Worm (Caenorhabditis elegans) whole organism, early embryonic: ENCODE measurements around the gene dsb-2.

ENCODE experiments used
- B0310.2 ChIP-seq: sonication (generic microtip); optimal IDR thresholded peaks from 2 replicates; lab custom pipeline; 2016; ENCODE audit warnings: mild to moderate bottlenecking, missing genetic modification characterization, missing compliant biosample characterization
- F13C5.2 ChIP-seq: sonication (generic microtip); optimal IDR thresholded peaks from 2 replicates; lab custom pipeline; 2017; ENCODE audit warnings: mild to moderate bottlenecking, missing genetic modification characterization, inconsistent platforms, missing compliant biosample characterization
- aly-1 ChIP-seq: sonication (generic microtip); optimal IDR thresholded peaks from 2 replicates; lab custom pipeline; 2016; ENCODE audit warnings: missing genetic modification characterization, missing compliant biosample characterization
- ama-1 ChIP-seq: fragments of 150-350 bp; optimal IDR thresholded peaks from 2 replicates; lab custom pipeline; 2014
- ceh-13 ChIP-seq: fragments of 200-800 bp; sonication (Bioruptor generic); optimal IDR thresholded peaks from 2 replicates; lab custom pipeline; 2018; ENCODE audit warnings: mild to moderate bottlenecking, missing genetic modification characterization, missing compliant biosample characterization
- ceh-36 ChIP-seq: sonication (generic microtip); optimal IDR thresholded peaks from 2 replicates; lab custom pipeline; 2016; ENCODE audit warnings: missing genetic modification characterization, inconsistent platforms, missing compliant biosample characterization
- ets-7 ChIP-seq: sonication (generic microtip); optimal IDR thresholded peaks from 2 replicates; lab custom pipeline; 2016; ENCODE audit warnings: missing genotype, missing genetic modification characterization, missing compliant biosample characterization
- flt-1 ChIP-seq: fragments of 200-800 bp; sonication (Bioruptor generic); IDR thresholded peaks from 2 replicates; pipeline ENCODE4 v1.3.6; 2022; ENCODE audit warnings: missing genetic modification characterization, missing compliant biosample characterization
- hmbx-1 ChIP-seq: sonication (generic microtip); optimal IDR thresholded peaks from 2 replicates; lab custom pipeline; 2016; ENCODE audit warnings: mild to moderate bottlenecking, missing genetic modification characterization, missing compliant biosample characterization
- hmg-4 ChIP-seq: fragments of 200-800 bp; sonication (Bioruptor generic); optimal IDR thresholded peaks from 2 replicates; lab custom pipeline; 2018; ENCODE audit warnings: mild to moderate bottlenecking, missing genetic modification characterization, missing compliant biosample characterization
- hnd-1 ChIP-seq: sonication (generic microtip); optimal IDR thresholded peaks from 2 replicates; lab custom pipeline; 2016; ENCODE audit warnings: missing genetic modification characterization, missing compliant biosample characterization
- pes-1 ChIP-seq: fragments of 200-800 bp; sonication (Bioruptor generic); IDR thresholded peaks from 2 replicates; pipeline ENCODE4 v1.3.6; 2022; ENCODE audit warnings: missing genetic modification reagents, missing genetic modification characterization, missing compliant biosample characterization
- scrt-1 ChIP-seq: fragments of 200-800 bp; sonication (Bioruptor generic); IDR thresholded peaks from 2 replicates; pipeline ENCODE4 v1.3.6; 2022; ENCODE audit warnings: missing genetic modification characterization, missing compliant biosample characterization
- sea-1 ChIP-seq: fragments of 200-800 bp; sonication (Bioruptor generic); conservative IDR thresholded peaks from 2 replicates; pipeline ENCODE4 v1.3.6; 2022; ENCODE audit warnings: missing genetic modification characterization, missing compliant biosample characterization
- tbx-11 ChIP-seq: fragments of 200-800 bp; sonication (Bioruptor generic); IDR thresholded peaks from 2 replicates; pipeline ENCODE4 v1.3.6; 2022; ENCODE audit warnings: missing genetic modification characterization, missing compliant biosample characterization
- tbx-37 ChIP-seq: fragments of 200-800 bp; sonication (Bioruptor generic); conservative IDR thresholded peaks from 2 replicates; pipeline ENCODE4 v1.3.6; 2022; ENCODE audit warnings: missing genetic modification reagents, missing genetic modification characterization, missing compliant biosample characterization
- tra-4 ChIP-seq: sonication (generic microtip); optimal IDR thresholded peaks from 2 replicates; lab custom pipeline; 2017; ENCODE audit warnings: missing genetic modification characterization, missing compliant biosample characterization

dsb-2 gene

ce11 chrII:14405489-14406059, 5.3 kb upstream of the dsb-2 start:
- TF ChIP-seq ama-1 (peak; percentile 98), flt-1 (GFP tag; lab: Robert Waterston, UW) (no peak; the same call in 1 of the 2 replicates), hmg-4 (GFP tag; lab: Kevin White, UChicago) (peak; percentile 59), B0310.2 (no peak), ceh-36 (tag; lab: Kevin White, UChicago) (peak; percentile 44), sea-1 (peak; percentile 15; the same call in 1 of the 2 replicates), tbx-11 (GFP tag; lab: Robert Waterston, UW) (no peak)

DNA sequence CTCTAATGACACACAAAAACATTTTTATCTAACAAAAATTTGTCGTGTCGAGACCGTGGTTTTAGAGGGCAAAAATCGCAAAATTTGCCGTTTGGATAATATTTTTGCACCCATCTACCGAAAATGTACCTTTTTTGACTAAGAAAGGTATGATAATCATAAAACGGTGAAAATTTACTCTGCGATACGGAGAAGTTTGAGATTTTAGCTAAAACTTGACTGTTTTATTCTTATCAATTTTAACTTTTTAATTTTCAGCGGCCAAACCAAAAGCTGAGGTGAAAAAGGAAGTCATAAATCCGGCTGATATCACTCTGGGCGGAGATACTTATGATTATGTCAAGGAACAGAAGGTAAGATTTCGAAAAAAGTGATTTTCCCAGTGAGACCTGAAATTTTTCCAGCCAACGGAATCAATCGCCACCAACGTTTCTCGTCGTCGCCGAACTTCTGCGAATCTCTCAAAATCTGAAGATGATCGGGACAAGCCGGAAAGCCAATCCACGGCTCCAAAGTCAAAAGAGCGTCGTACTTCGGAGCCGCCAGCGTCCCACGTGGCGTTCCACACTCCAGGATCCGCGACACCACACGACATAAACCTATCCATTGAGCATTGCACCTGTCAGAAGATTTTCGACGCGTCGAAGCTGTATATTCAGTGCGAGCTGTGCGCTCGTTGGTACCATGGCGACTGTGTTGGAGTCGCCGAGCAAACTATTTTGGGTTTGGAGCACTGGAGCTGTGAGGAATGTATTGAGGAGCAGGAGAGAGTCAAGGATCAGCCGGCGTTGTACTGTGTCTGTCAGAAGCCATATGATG, 4.6 kb upstream of the dsb-2 start:
- TF ChIP-seq hmbx-1 (tag; lab: Kevin White, UChicago) (no peak), ets-7 (tag; lab: Kevin White, UChicago) (no peak), tbx-11 (GFP tag; lab: Robert Waterston, UW) (no peak), sea-1 (peak; percentile 36; the same call in 1 of the 2 replicates), pes-1 (GFP tag; lab: Robert Waterston, UW) (no peak), aly-1 (tag; lab: Kevin White, UChicago) (no peak), ceh-13 (no peak), hnd-1 (tag; lab: Kevin White, UChicago) (no peak), B0310.2 (no peak), ceh-36 (tag; lab: Kevin White, UChicago) (no peak), scrt-1 (GFP tag; lab: Robert Waterston, UW) (no peak), tbx-37 (no peak), ama-1 (peak; percentile 83), tra-4 (tag; lab: Kevin White, UChicago) (no peak)

- TF ChIP-seq sea-1: peak; percentile 84
- no peak for TF ChIP-seq ets-7 (tag; lab: Kevin White, UChicago)
- no peak for TF ChIP-seq hmbx-1 (tag; lab: Kevin White, UChicago)
- no peak for TF ChIP-seq hmg-4 (GFP tag; lab: Kevin White, UChicago)
- peak; percentile 73 for TF ChIP-seq ama-1
- peak; percentile 36 for TF ChIP-seq B0310.2
- 0 out of 2 replicates have a peak, but pooled peaks have one; percentile 42 for TF ChIP-seq tbx-11 (GFP tag; lab: Robert Waterston, UW)
- TF ChIP-seq ceh-13: no peak
- TF ChIP-seq aly-1 (tag; lab: Kevin White, UChicago): no peak
- no peak for TF ChIP-seq scrt-1 (GFP tag; lab: Robert Waterston, UW)
- TF ChIP-seq ceh-36 (tag; lab: Kevin White, UChicago): peak; percentile 9
- no peak for TF ChIP-seq F13C5.2 (tag; lab: Kevin White, UChicago)
- peak; percentile 25; the same call in 1 of the 2 replicates for TF ChIP-seq flt-1 (GFP tag; lab: Robert Waterston, UW)
- peak; percentile 56 for TF ChIP-seq hnd-1 (tag; lab: Kevin White, UChicago)
- peak; percentile 36; the same call in 1 of the 2 replicates for TF ChIP-seq pes-1 (GFP tag; lab: Robert Waterston, UW)
- no peak for TF ChIP-seq tra-4 (tag; lab: Kevin White, UChicago)
- TF ChIP-seq tbx-37: no peak
Observed at ce11 chrII:14407332-14408270, 3.3 kb upstream of the dsb-2 start.

ce11 chrII:14408312-14408711, 2.6 kb upstream of the dsb-2 start, which contains the start of gene F26H11.4:
Gene F26H11.4 (plus strand): TSS chrII:14408612.
- TF ChIP-seq F13C5.2 (tag; lab: Kevin White, UChicago): no peak
- no peak for TF ChIP-seq ets-7 (tag; lab: Kevin White, UChicago)
- no peak for TF ChIP-seq scrt-1 (GFP tag; lab: Robert Waterston, UW)
- no peak for TF ChIP-seq tbx-37
- TF ChIP-seq hmg-4 (GFP tag; lab: Kevin White, UChicago): no peak
- TF ChIP-seq tbx-11 (GFP tag; lab: Robert Waterston, UW): no peak
- TF ChIP-seq aly-1 (tag; lab: Kevin White, UChicago): no peak
- TF ChIP-seq pes-1 (GFP tag; lab: Robert Waterston, UW): no peak
- no peak for TF ChIP-seq ceh-13
- no peak for TF ChIP-seq hnd-1 (tag; lab: Kevin White, UChicago)
- TF ChIP-seq ama-1: no peak
- no peak for TF ChIP-seq ceh-36 (tag; lab: Kevin White, UChicago)
- no peak for TF ChIP-seq tra-4 (tag; lab: Kevin White, UChicago)

- no peak for TF ChIP-seq flt-1 (GFP tag; lab: Robert Waterston, UW)
- TF ChIP-seq tra-4 (tag; lab: Kevin White, UChicago): no peak
Observed at ce11 chrII:14413035-14413525, 2.2 kb downstream of the dsb-2 start, which contains the start of gene exl-1. Gene exl-1 (minus strand): TSS chrII:14413475.

- TF ChIP-seq tbx-37: no peak
- TF ChIP-seq hnd-1 (tag; lab: Kevin White, UChicago): no peak
- TF ChIP-seq pes-1 (GFP tag; lab: Robert Waterston, UW): no peak
- TF ChIP-seq ceh-36 (tag; lab: Kevin White, UChicago): no peak
- no peak for TF ChIP-seq tra-4 (tag; lab: Kevin White, UChicago)
- TF ChIP-seq hmbx-1 (tag; lab: Kevin White, UChicago): no peak
- no peak for TF ChIP-seq ama-1
- TF ChIP-seq tbx-11 (GFP tag; lab: Robert Waterston, UW): no peak
- TF ChIP-seq aly-1 (tag; lab: Kevin White, UChicago): no peak
- TF ChIP-seq ets-7 (tag; lab: Kevin White, UChicago): no peak
- no peak for TF ChIP-seq sea-1
- no peak for TF ChIP-seq flt-1 (GFP tag; lab: Robert Waterston, UW)
- TF ChIP-seq hmg-4 (GFP tag; lab: Kevin White, UChicago): no peak
- no peak for TF ChIP-seq F13C5.2 (tag; lab: Kevin White, UChicago)
- TF ChIP-seq scrt-1 (GFP tag; lab: Robert Waterston, UW): no peak
- TF ChIP-seq B0310.2: no peak
- no peak for TF ChIP-seq ceh-13
Observed at ce11 chrII:14413709-14414108, 2.8 kb downstream of the dsb-2 start.
